Fruit fly (Drosophila melanogaster): ENCODE measurements around the gene brwl.

The brwl gene

dm6 chr2L:9613922-9614321 lies 45.2 kb downstream of the brwl start (continued):
- TF ChIP-seq hb (GFP tag; IDR thresholded peaks at IDR 0.05; ENCODE audit: partially characterized antibody), result no peak
- TF ChIP-seq CG4854 (GFP tag; optimal IDR thresholded peaks at IDR 0.05), result no peak
- no peak for TF ChIP-seq CG10543 (GFP tag; optimal IDR thresholded peaks at IDR 0.05)
- TF ChIP-seq az2 (GFP tag; optimal IDR thresholded peaks at IDR 0.05), result peak; percentile 23
- no peak for TF ChIP-seq emc (GFP tag; optimal IDR thresholded peaks at IDR 0.05)
- no peak for TF ChIP-seq ssp (GFP tag; IDR thresholded peaks at IDR 0.05)
- no peak for TF ChIP-seq CHES-1-like (GFP tag; optimal IDR thresholded peaks at IDR 0.05)
- TF ChIP-seq CG32767 (GFP tag; IDR thresholded peaks at IDR 0.05), result no peak
- no peak for TF ChIP-seq nerfin-1 (tag; optimal IDR thresholded peaks at IDR 0.05)
- TF ChIP-seq CG11456 (GFP tag; IDR thresholded peaks at IDR 0.05), result 0 out of 3 replicates have a peak, but pooled peaks have one; percentile 6
- TF ChIP-seq Drgx (GFP tag; IDR thresholded peaks at IDR 0.05), result peak; percentile 46
- no peak for TF ChIP-seq Lpt (GFP tag; optimal IDR thresholded peaks at IDR 0.05)
- no peak for TF ChIP-seq shn (GFP tag; optimal IDR thresholded peaks at IDR 0.05)
- peak; percentile 17 for TF ChIP-seq CG5180 (GFP tag; optimal IDR thresholded peaks at IDR 0.05)
- no peak for TF ChIP-seq amos (GFP tag; IDR thresholded peaks at IDR 0.05; ENCODE audit: partially characterized antibody)
- TF ChIP-seq jumu (GFP tag; optimal IDR thresholded peaks at IDR 0.05), result no peak
- no peak for TF ChIP-seq sisA (GFP tag; IDR thresholded peaks at IDR 0.05)
- TF ChIP-seq cwo (GFP tag; optimal IDR thresholded peaks at IDR 0.05), result no peak
- TF ChIP-seq ac (GFP tag; optimal IDR thresholded peaks at IDR 0.05), result no peak
- no peak for TF ChIP-seq CG13424 (tag; optimal IDR thresholded peaks at IDR 0.05)
- peak; percentile 33 for TF ChIP-seq CG10979 (tag; optimal IDR thresholded peaks at IDR 0.05)
- TF ChIP-seq CG13894 (tag; optimal IDR thresholded peaks at IDR 0.05), result peak; percentile 56
- TF ChIP-seq lmd (GFP tag; IDR thresholded peaks at IDR 0.05), result no peak
- TF ChIP-seq lola (GFP tag; optimal IDR thresholded peaks at IDR 0.05), result peak in 1 of 3 experiments; percentile 20
- TF ChIP-seq CG11085 (GFP tag; IDR thresholded peaks at IDR 0.05), result no peak
- no peak for TF ChIP-seq CG7271 (tag; optimal IDR thresholded peaks at IDR 0.05)
- TF ChIP-seq z (GFP tag; IDR thresholded peaks at IDR 0.05), result no peak
- no peak for TF ChIP-seq gsb-n (tag; optimal IDR thresholded peaks at IDR 0.05)
- TF ChIP-seq Ets97D (GFP tag; optimal IDR thresholded peaks at IDR 0.05), result no peak
- no peak for TF ChIP-seq BEAF-32 (GFP tag; optimal IDR thresholded peaks at IDR 0.05)
- TF ChIP-seq Chrac-16 (GFP tag; optimal IDR thresholded peaks at IDR 0.05), result peak; percentile 26
- TF ChIP-seq CG18011 (GFP tag; optimal IDR thresholded peaks at IDR 0.05), result no peak
- TF ChIP-seq Adf1 (GFP tag; IDR thresholded peaks at IDR 0.05), result no peak
- peak; percentile 9 for TF ChIP-seq Six4 (GFP tag; optimal IDR thresholded peaks at IDR 0.05)
- TF ChIP-seq CG17328 (GFP tag; IDR thresholded peaks at IDR 0.05), result 0 out of 2 replicates have a peak, but pooled peaks have one; percentile 39
- TF ChIP-seq CG10209 (GFP tag; optimal IDR thresholded peaks at IDR 0.05), result no peak
- TF ChIP-seq CG14965 (GFP tag; optimal IDR thresholded peaks at IDR 0.05; ENCODE audit: borderline replicate concordance), result no peak
- no peak for TF ChIP-seq CG10565 (GFP tag; optimal IDR thresholded peaks at IDR 0.05)
- no peak for TF ChIP-seq ham (GFP tag; IDR thresholded peaks at IDR 0.05)
- no peak for TF ChIP-seq Ets65A (GFP tag)
- TF ChIP-seq abd-A (tag; optimal IDR thresholded peaks at IDR 0.05), result no peak
- peak; percentile 43; the same call in 1 of the 2 replicates for TF ChIP-seq CG9932 (GFP tag; IDR thresholded peaks at IDR 0.05)
- peak; percentile 8 for TF ChIP-seq MTF-1 (GFP tag; optimal IDR thresholded peaks at IDR 0.05; ENCODE audit: borderline replicate concordance)
- no peak; the same call in 1 of the 2 replicates for TF ChIP-seq danr (GFP tag; IDR thresholded peaks at IDR 0.05)
- no peak for TF ChIP-seq Nf-YA (GFP tag; IDR thresholded peaks at IDR 0.05)
- no peak for TF ChIP-seq CG7963 (GFP tag; IDR thresholded peaks at IDR 0.05; ENCODE audit: partially characterized antibody)
- no peak for TF ChIP-seq Dek (tag; optimal IDR thresholded peaks at IDR 0.05)
- peak; percentile 75; the same call in 1 of the 3 replicates for TF ChIP-seq CG2199 (GFP tag; IDR thresholded peaks at IDR 0.05)
- no peak for TF ChIP-seq oc (tag; optimal IDR thresholded peaks at IDR 0.05)
- TF ChIP-seq Dref (GFP tag; IDR thresholded peaks at IDR 0.05), result no peak
- no peak for TF ChIP-seq CG14667 (GFP tag; IDR thresholded peaks at IDR 0.05)
